Fruit fly (Drosophila melanogaster) whole organism, prepupa: ENCODE measurements around the gene Dus3.

Experiments
- Blimp-1 ChIP-seq: fragments of 200-800 bp; sonication (Bioruptor generic); optimal IDR thresholded peaks from 3 replicates; lab custom pipeline; 2017; ENCODE audit warnings: missing biosample characterization, missing genetic modification characterization, mild to moderate bottlenecking, moderate library complexity, missing genetic modification reagents
- CG10631 ChIP-seq: fragments of 200-800 bp; sonication (Bioruptor generic); optimal IDR thresholded peaks from 2 replicates; lab custom pipeline; 2016; ENCODE audit warnings: missing biosample characterization, missing genetic modification characterization
- CG10669 ChIP-seq: fragments of 200-800 bp; sonication (Bioruptor generic); optimal IDR thresholded peaks from 3 replicates; lab custom pipeline; 2018; ENCODE audit warnings: missing biosample characterization, mild to moderate bottlenecking, missing genetic modification characterization, moderate library complexity
- CG11294 ChIP-seq: fragments of 200-800 bp; sonication (Bioruptor generic); IDR thresholded peaks from 2 replicates; pipeline ENCODE4 v1.3.6; 2022; ENCODE audit warnings: missing biosample characterization, missing genetic modification characterization
- CG15336 ChIP-seq: fragments of 200-800 bp; sonication (Bioruptor generic); IDR thresholded peaks from 2 replicates; pipeline ENCODE4 v1.3.6; 2022; ENCODE audit warnings: missing biosample characterization, missing genetic modification characterization
- CG3032 ChIP-seq: fragments of 200-800 bp; optimal IDR thresholded peaks from 2 replicates; lab custom pipeline; 2019; ENCODE audit warnings: missing biosample characterization, mild to moderate bottlenecking, missing genetic modification characterization, moderate library complexity
- CG31627 ChIP-seq: fragments of 200-800 bp; sonication (Bioruptor generic); optimal IDR thresholded peaks from 3 replicates; lab custom pipeline; 2016; ENCODE audit warnings: missing biosample characterization, missing genetic modification characterization
- CG32006 ChIP-seq: fragments of 200-800 bp; sonication (Bioruptor generic); optimal IDR thresholded peaks from 3 replicates; lab custom pipeline; 2017; ENCODE audit warnings: missing biosample characterization, mild to moderate bottlenecking, missing genetic modification characterization
- CG34406 ChIP-seq: fragments of 200-800 bp; sonication (Bioruptor generic); optimal IDR thresholded peaks from 3 replicates; lab custom pipeline; 2016; ENCODE audit warnings: missing biosample characterization, missing genetic modification characterization
- CG3919 ChIP-seq: fragments of 200-800 bp; sonication (Bioruptor generic); optimal IDR thresholded peaks from 3 replicates; lab custom pipeline; 2016; ENCODE audit warnings: missing biosample characterization, missing genetic modification characterization
- CG4318 ChIP-seq: fragments of 200-800 bp; sonication (Bioruptor generic); optimal IDR thresholded peaks from 3 replicates; lab custom pipeline; 2017; ENCODE audit warnings: missing biosample characterization, mild to moderate bottlenecking, missing genetic modification characterization
- CG6163 ChIP-seq: fragments of 200-800 bp; sonication (Bioruptor generic); IDR thresholded peaks from 3 replicates; pipeline ENCODE4 v1.3.6; 2022; ENCODE audit warnings: missing biosample characterization, missing genetic modification characterization
- CG6276 ChIP-seq: fragments of 200-800 bp; sonication (Bioruptor generic); optimal IDR thresholded peaks from 2 replicates; lab custom pipeline; 2017; ENCODE audit warnings: missing biosample characterization, mild to moderate bottlenecking, missing genetic modification characterization
- CG6792 ChIP-seq: fragments of 200-800 bp; sonication (Bioruptor generic); optimal IDR thresholded peaks from 3 replicates; lab custom pipeline; 2016; ENCODE audit warnings: missing biosample characterization, missing genetic modification characterization
- CG8119 ChIP-seq: fragments of 200-800 bp; sonication (Bioruptor generic); IDR thresholded peaks from 3 replicates; pipeline ENCODE4 v1.3.6; 2022; ENCODE audit warnings: missing biosample characterization, missing genetic modification characterization
- CG8632 ChIP-seq: fragments of 200-800 bp; sonication (Bioruptor generic); optimal IDR thresholded peaks from 3 replicates; lab custom pipeline; 2016; ENCODE audit warnings: missing biosample characterization, missing genetic modification characterization
- CG9139 ChIP-seq: fragments of 200-800 bp; sonication (Bioruptor generic); optimal IDR thresholded peaks from 3 replicates; lab custom pipeline; 2017; ENCODE audit warnings: missing biosample characterization, mild to moderate bottlenecking, missing genetic modification characterization
- Eip75B ChIP-seq: fragments of 200-800 bp; sonication (Bioruptor generic); optimal IDR thresholded peaks from 3 replicates; lab custom pipeline; 2016; ENCODE audit warnings: missing biosample characterization, missing genetic modification characterization
- Eip78C ChIP-seq: fragments of 200-800 bp; sonication (Bioruptor generic); peaks from one replicate; lab custom pipeline; 2016; ENCODE audit warnings: missing biosample characterization, missing genetic modification characterization
- Eip93F ChIP-seq: fragments of 200-800 bp; sonication (Bioruptor generic); optimal IDR thresholded peaks from 2 replicates; lab custom pipeline; 2016; ENCODE audit warnings: missing biosample characterization, mild to moderate bottlenecking, missing genetic modification characterization
- Ets96B ChIP-seq: fragments of 200-800 bp; optimal IDR thresholded peaks from 2 replicates; lab custom pipeline; 2019; ENCODE audit warnings: missing biosample characterization, mild to moderate bottlenecking, missing genetic modification characterization, moderate library complexity
- Hr39 ChIP-seq: fragments of 200-800 bp; sonication (Bioruptor generic); optimal IDR thresholded peaks from 2 replicates; lab custom pipeline; 2016; ENCODE audit warnings: missing biosample characterization, missing genetic modification characterization
- Hr4 ChIP-seq: fragments of 200-800 bp; sonication (Bioruptor generic); optimal IDR thresholded peaks from 3 replicates; lab custom pipeline; 2016; ENCODE audit warnings: missing biosample characterization, missing genetic modification characterization
- Met ChIP-seq: fragments of 200-800 bp; sonication (Bioruptor generic); optimal IDR thresholded peaks from 3 replicates; lab custom pipeline; 2016; ENCODE audit warnings: missing biosample characterization, missing genetic modification characterization
- OdsH ChIP-seq: fragments of 200-800 bp; sonication (Bioruptor generic); optimal IDR thresholded peaks from 3 replicates; lab custom pipeline; 2016; ENCODE audit warnings: missing biosample characterization, missing genetic modification characterization
- Smox ChIP-seq: fragments of 200-800 bp; sonication (Bioruptor generic); optimal IDR thresholded peaks from 3 replicates; lab custom pipeline; 2016; ENCODE audit warnings: missing biosample characterization, missing genetic modification characterization
- Sox102F ChIP-seq: fragments of 200-800 bp; sonication (Bioruptor generic); optimal IDR thresholded peaks from 2 replicates; lab custom pipeline; 2016; ENCODE audit warnings: missing biosample characterization, mild to moderate bottlenecking, missing genetic modification characterization
- Sox14 ChIP-seq: fragments of 200-800 bp; sonication (Bioruptor generic); optimal IDR thresholded peaks from 3 replicates; lab custom pipeline; 2016; ENCODE audit warnings: missing biosample characterization, missing genetic modification characterization
- Sox15 ChIP-seq: fragments of 200-800 bp; sonication (Bioruptor generic); optimal IDR thresholded peaks from 3 replicates; lab custom pipeline; 2016; ENCODE audit warnings: missing biosample characterization, missing genetic modification characterization
- achi ChIP-seq: fragments of 200-800 bp; sonication (Bioruptor generic); optimal IDR thresholded peaks from 3 replicates; lab custom pipeline; 2016; ENCODE audit warnings: missing biosample characterization, missing genetic modification characterization
- acj6 ChIP-seq: fragments of 200-800 bp; sonication (Bioruptor generic); optimal IDR thresholded peaks from 3 replicates; lab custom pipeline; 2016; ENCODE audit warnings: missing biosample characterization, missing genetic modification characterization
- dac ChIP-seq: fragments of 200-800 bp; sonication (Bioruptor generic); optimal IDR thresholded peaks from 2 replicates; lab custom pipeline; 2017; ENCODE audit warnings: missing biosample characterization, mild to moderate bottlenecking, missing genetic modification characterization
- dsx ChIP-seq: fragments of 200-800 bp; optimal IDR thresholded peaks from 3 replicates; lab custom pipeline; 2019; ENCODE audit warnings: missing biosample characterization, mild to moderate bottlenecking, missing genetic modification characterization, moderate library complexity; ENCODE audit not compliant: poor library complexity, severe bottlenecking
- esn ChIP-seq: fragments of 200-800 bp; sonication (Bioruptor generic); optimal IDR thresholded peaks from 2 replicates; lab custom pipeline; 2016; ENCODE audit warnings: missing biosample characterization, mild to moderate bottlenecking, missing genetic modification characterization, moderate library complexity
- fd59A ChIP-seq: fragments of 200-800 bp; sonication (Bioruptor generic); optimal IDR thresholded peaks from 2 replicates; lab custom pipeline; 2017; ENCODE audit warnings: missing biosample characterization, mild to moderate bottlenecking, missing genetic modification characterization, missing genetic modification reagents
- lz ChIP-seq: fragments of 200-800 bp; sonication (Bioruptor generic); optimal IDR thresholded peaks from 3 replicates; lab custom pipeline; 2016; ENCODE audit warnings: missing biosample characterization, missing genetic modification characterization
- net ChIP-seq: fragments of 200-800 bp; sonication (Bioruptor generic); optimal IDR thresholded peaks from 3 replicates; lab custom pipeline; 2016; ENCODE audit warnings: missing biosample characterization, missing genetic modification characterization
- pdm3 ChIP-seq: fragments of 200-800 bp; sonication (Bioruptor generic); optimal IDR thresholded peaks from 3 replicates; lab custom pipeline; 2016; ENCODE audit warnings: missing biosample characterization, missing genetic modification characterization
- salr ChIP-seq, 2 experiments: fragments of 200-800 bp; sonication (Bioruptor generic); optimal IDR thresholded peaks; 3 replicates each; lab custom pipeline; 2016 to 2018; ENCODE audit warnings: missing biosample characterization in 2 of 2, missing genetic modification characterization in 2 of 2, mild to moderate bottlenecking in 1 of 2
- spab ChIP-seq: fragments of 200-800 bp; sonication (Bioruptor generic); optimal IDR thresholded peaks from 2 replicates; lab custom pipeline; 2017; ENCODE audit warnings: missing biosample characterization, mild to moderate bottlenecking, missing genetic modification characterization, missing genetic modification reagents
- ss ChIP-seq, 2 experiments: fragments of 200-800 bp; sonication (Bioruptor generic); optimal IDR thresholded peaks; 2 replicates in 1 of 2; 3 replicates in 1 of 2; lab custom pipeline; 2017 to 2018; ENCODE audit warnings: mild to moderate bottlenecking in 2 of 2, missing biosample characterization in 2 of 2, missing genetic modification characterization in 2 of 2, moderate library complexity in 1 of 2
- svp ChIP-seq: fragments of 200-800 bp; sonication (Bioruptor generic); peaks from one replicate; lab custom pipeline; 2016; ENCODE audit warnings: missing biosample characterization, missing genetic modification characterization
- topi ChIP-seq: fragments of 200-800 bp; sonication (Bioruptor generic); optimal IDR thresholded peaks from 3 replicates; lab custom pipeline; 2016; ENCODE audit warnings: missing biosample characterization, missing genetic modification characterization

Dus3 gene

dm6 chr2L:19795320-19796110, 36.8 kb downstream of the Dus3 start (continued):
- TF ChIP-seq spab (GFP tag; lab: Kevin White, UChicago): no peak
- TF ChIP-seq svp (GFP tag; lab: Kevin White, UChicago): peak; percentile 65
- TF ChIP-seq Blimp-1 (GFP tag; lab: Kevin White, UChicago): no peak
- TF ChIP-seq Hr4: peak; percentile 39
- TF ChIP-seq CG34406 (GFP tag; lab: Kevin White, UChicago): peak; percentile 24
- TF ChIP-seq lz: peak; percentile 62
- no peak for TF ChIP-seq Ets96B (tag; lab: Kevin White, UChicago)
- TF ChIP-seq CG8632 (GFP tag; lab: Kevin White, UChicago): peak; percentile 9
- no peak for TF ChIP-seq CG3032
- peak; percentile 13 for TF ChIP-seq net (GFP tag; lab: Kevin White, UChicago)
- peak; percentile 22 for TF ChIP-seq pdm3 (GFP tag; lab: Kevin White, UChicago)
- peak; percentile 66 for TF ChIP-seq Smox (GFP tag; lab: Kevin White, UChicago)
- TF ChIP-seq CG3919 (GFP tag; lab: Kevin White, UChicago): peak; percentile 32
- TF ChIP-seq CG4318 (GFP tag; lab: Kevin White, UChicago): no peak
- no peak for TF ChIP-seq ss (GFP tag; optimal IDR thresholded peaks at IDR 0.05; lab: Kevin White, UChicago)
- TF ChIP-seq Eip93F: no peak
- no peak for TF ChIP-seq CG8119
- 0 out of 2 replicates have a peak, but pooled peaks have one; percentile 30 for TF ChIP-seq CG15336
- peak; percentile 26 for TF ChIP-seq CG32006 (GFP tag; lab: Kevin White, UChicago)
- peak; percentile 40 for TF ChIP-seq OdsH
- peak; percentile 53 for TF ChIP-seq CG31627
- no peak for TF ChIP-seq CG6276 (GFP tag; lab: Kevin White, UChicago)
- TF ChIP-seq Eip75B (GFP tag; lab: Kevin White, UChicago): peak; percentile 41
- peak; percentile 49 for TF ChIP-seq Hr39 (GFP tag; lab: Kevin White, UChicago)
- peak; percentile 55 for TF ChIP-seq esn (GFP tag; lab: Kevin White, UChicago)
- TF ChIP-seq CG10669 (GFP tag; lab: Kevin White, UChicago): peak; percentile 32
- no peak for TF ChIP-seq CG11294 (GFP tag; lab: Robert Waterston, UW)

- no peak for TF ChIP-seq CG9139
- TF ChIP-seq CG6792 (GFP tag; lab: Kevin White, UChicago): no peak
- no peak for TF ChIP-seq achi (GFP tag; lab: Kevin White, UChicago)
- TF ChIP-seq CG15336: no peak
- no peak for TF ChIP-seq CG10631 (GFP tag; lab: Kevin White, UChicago)
- TF ChIP-seq OdsH: no peak
- no peak for TF ChIP-seq salr (GFP tag; optimal IDR thresholded peaks at IDR 0.05; lab: Kevin White, UChicago)
These were observed 37.4 kb downstream of the Dus3 start, which contains the start of gene sick for dm6 chr2L:19796111-19796451. TSS of gene sick (plus strand) at chr2L:19796365.

DNA sequence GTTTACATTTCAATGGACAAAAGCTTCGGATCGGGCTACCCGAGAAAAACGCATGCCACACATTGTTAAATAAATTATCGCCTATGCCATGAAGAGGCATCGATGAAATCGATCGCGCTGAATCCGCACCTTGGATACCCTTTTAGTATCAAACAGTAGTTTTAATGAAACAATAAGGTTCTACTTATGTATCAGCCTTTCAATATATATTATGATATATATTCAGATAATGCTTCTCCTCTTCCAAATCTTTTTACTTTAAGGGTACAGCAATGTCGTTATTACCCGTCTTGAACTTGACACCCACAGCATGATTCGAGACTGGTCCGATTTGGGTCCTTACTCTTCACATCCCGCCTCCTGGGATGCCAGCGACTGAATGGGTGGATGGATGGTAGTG, 41.3 kb downstream of the Dus3 start:
- TF ChIP-seq acj6 (GFP tag; lab: Kevin White, UChicago) (peak; percentile 11), fd59A (no peak), Eip78C (peak; percentile 57), CG6163 (GFP tag; lab: Robert Waterston, UW) (0 out of 3 replicates have a peak, but pooled peaks have one; percentile 37), dac (GFP tag; lab: Kevin White, UChicago) (no peak), CG10631 (GFP tag; lab: Kevin White, UChicago) (peak; percentile 6), CG31627 (peak; percentile 4), Sox102F (GFP tag; lab: Kevin White, UChicago) (no peak), achi (GFP tag; lab: Kevin White, UChicago) (peak; percentile 14), CG10669 (GFP tag; lab: Kevin White, UChicago) (peak; percentile 16), CG9139 (no peak), CG3919 (GFP tag; lab: Kevin White, UChicago) (peak; percentile 1), spab (GFP tag; lab: Kevin White, UChicago) (peak; percentile 19), Sox15 (GFP tag; lab: Kevin White, UChicago) (no peak), topi (GFP tag; lab: Kevin White, UChicago) (peak; percentile 16), Ets96B (tag; lab: Kevin White, UChicago) (peak; percentile 30), Sox14 (GFP tag; lab: Kevin White, UChicago) (no peak), OdsH (peak; percentile 9), esn (GFP tag; lab: Kevin White, UChicago) (peak; percentile 32), svp (GFP tag; lab: Kevin White, UChicago) (peak; percentile 66), ss (GFP tag; optimal IDR thresholded peaks at IDR 0.05; lab: Kevin White, UChicago) (peak in 1 of 2 experiments; percentile 44), Blimp-1 (GFP tag; lab: Kevin White, UChicago) (no peak), Smox (GFP tag; lab: Kevin White, UChicago) (peak; percentile 16), CG34406 (GFP tag; lab: Kevin White, UChicago) (no peak), Met (GFP tag; lab: Kevin White, UChicago) (peak; percentile 4), CG3032 (peak; percentile 32), dsx (GFP tag; lab: Kevin White, UChicago) (peak; percentile 25)
